Worm (Caenorhabditis elegans) whole organism, L4 larva: ENCODE measurements around the gene W07E11.1.

ENCODE experiments used
- R02D3.7 ChIP-seq: fragments of 150-350 bp; sonication (generic microtip); optimal IDR thresholded peaks from 3 replicates; lab custom pipeline; 2014; ENCODE audit warnings: missing biosample characterization, missing genetic modification characterization
- T26A8.4 ChIP-seq: fragments of 200-800 bp; sonication (Bioruptor generic); IDR thresholded peaks from 2 replicates; pipeline ENCODE4 v1.3.6; 2022; ENCODE audit warnings: missing genetic modification characterization, missing compliant biosample characterization
- Y105C5A.15 ChIP-seq: fragments of 200-800 bp; sonication (Bioruptor generic); IDR thresholded peaks from 2 replicates; pipeline ENCODE4 v1.3.6; 2022; ENCODE audit warnings: missing genetic modification characterization, missing compliant biosample characterization
- aly-2 ChIP-seq: sonication (generic microtip); optimal IDR thresholded peaks from 2 replicates; lab custom pipeline; 2018; ENCODE audit warnings: missing biosample characterization, missing genetic modification characterization
- arid-1 ChIP-seq: fragments of 200-800 bp; sonication (Bioruptor generic); conservative IDR thresholded peaks from 2 replicates; pipeline ENCODE4 v1.3.6; 2022; ENCODE audit warnings: missing genetic modification reagents, missing genetic modification characterization, missing compliant biosample characterization
- ceh-44 ChIP-seq: fragments of 200-800 bp; sonication (Bioruptor generic); IDR thresholded peaks from 2 replicates; pipeline ENCODE4 v1.3.6; 2022; ENCODE audit warnings: missing genetic modification reagents, missing genetic modification characterization, missing compliant biosample characterization
- ces-1 ChIP-seq: fragments of 150-350 bp; sonication (generic microtip); optimal IDR thresholded peaks from 4 replicates; lab custom pipeline; 2014; ENCODE audit warnings: missing biosample characterization, missing genetic modification reagents, missing genetic modification characterization
- cey-2 ChIP-seq: sonication (generic microtip); optimal IDR thresholded peaks from 3 replicates; lab custom pipeline; 2017; ENCODE audit warnings: missing genetic modification characterization, mild to moderate bottlenecking, missing compliant biosample characterization, antibody characterized with exemption, borderline replicate concordance; ENCODE audit not compliant: insufficient read depth
- ctbp-1 ChIP-seq: fragments of 200-800 bp; sonication (Bioruptor generic); IDR thresholded peaks from 2 replicates; pipeline ENCODE4 v1.3.6; 2022; ENCODE audit warnings: missing genetic modification reagents, missing genetic modification characterization, missing compliant biosample characterization
- daf-16 ChIP-seq, 3 experiments: sonication (generic microtip); optimal IDR thresholded peaks; 2 replicates each; lab custom pipeline; 2016 to 2017; ENCODE audit warnings: missing genetic modification characterization in 3 of 3, missing genetic modification reagents in 3 of 3, mild to moderate bottlenecking in 2 of 3, missing compliant biosample characterization in 2 of 3, missing biosample characterization in 1 of 3, moderate library complexity in 1 of 3
- dmd-9 ChIP-seq: fragments of 200-800 bp; sonication (Bioruptor generic); IDR thresholded peaks from 2 replicates; pipeline ENCODE4 v1.3.6; 2022; ENCODE audit warnings: missing genetic modification reagents, missing genetic modification characterization, missing compliant biosample characterization
- dpl-1 ChIP-seq: fragments of 150-350 bp; optimal IDR thresholded peaks from 2 replicates; lab custom pipeline; 2014; ENCODE audit warnings: missing biosample characterization, missing genetic modification reagents, missing genetic modification characterization
- egl-27 ChIP-seq: sonication (generic microtip); optimal IDR thresholded peaks from 3 replicates; lab custom pipeline; 2017; ENCODE audit warnings: missing biosample characterization, missing genetic modification reagents, missing genetic modification characterization
- fkh-10 ChIP-seq: fragments of 150-350 bp; optimal IDR thresholded peaks from 2 replicates; lab custom pipeline; 2014; ENCODE audit warnings: missing biosample characterization, missing genetic modification reagents, missing genetic modification characterization
- gei-8 ChIP-seq: fragments of 200-800 bp; sonication (Bioruptor generic); optimal IDR thresholded peaks from 2 replicates; lab custom pipeline; 2018; ENCODE audit warnings: mild to moderate bottlenecking, missing genetic modification characterization, missing compliant biosample characterization
- hlh-11 ChIP-seq: fragments of 200-800 bp; sonication (Bioruptor generic); optimal IDR thresholded peaks from 2 replicates; lab custom pipeline; 2018; ENCODE audit warnings: mild to moderate bottlenecking, missing genetic modification characterization, missing compliant biosample characterization
- hmg-1.1 ChIP-seq: fragments of 200-800 bp; sonication (Bioruptor generic); IDR thresholded peaks from 2 replicates; pipeline ENCODE4 v1.3.6; 2022; ENCODE audit warnings: missing genetic modification reagents, missing genetic modification characterization, missing compliant biosample characterization
- jun-1 ChIP-seq: fragments of 150-350 bp; optimal IDR thresholded peaks from 2 replicates; lab custom pipeline; 2014; ENCODE audit warnings: missing biosample characterization, missing genetic modification reagents, missing genetic modification characterization
- lin-1 ChIP-seq: fragments of 200-800 bp; sonication (Bioruptor generic); IDR thresholded peaks from 2 replicates; pipeline ENCODE4 v1.3.6; 2022; ENCODE audit warnings: missing genetic modification reagents, missing genetic modification characterization, missing compliant biosample characterization
- lin-15B ChIP-seq: fragments of 150-350 bp; sonication (generic microtip); optimal IDR thresholded peaks from 3 replicates; lab custom pipeline; 2014; ENCODE audit warnings: missing biosample characterization, missing genetic modification characterization
- lin-29 ChIP-seq: fragments of 200-800 bp; sonication (Bioruptor generic); IDR thresholded peaks from 2 replicates; pipeline ENCODE4 v1.3.6; 2022; ENCODE audit warnings: missing genetic modification reagents, missing genetic modification characterization, missing compliant biosample characterization
- lin-38 ChIP-seq: fragments of 200-800 bp; sonication (Bioruptor generic); IDR thresholded peaks from 2 replicates; pipeline ENCODE4 v1.3.6; 2022; ENCODE audit warnings: missing genetic modification reagents, missing genetic modification characterization, missing compliant biosample characterization
- lir-3 ChIP-seq: sonication (generic microtip); optimal IDR thresholded peaks from 2 replicates; lab custom pipeline; 2016; ENCODE audit warnings: mild to moderate bottlenecking, missing genetic modification characterization, missing compliant biosample characterization
- lsy-2 ChIP-seq, 2 experiments: fragments of 150-350 bp in 1 of 2; sonication (generic microtip) in 1 of 2; optimal IDR thresholded peaks; 2 replicates each; lab custom pipeline; 2014 to 2017; ENCODE audit warnings: missing biosample characterization in 2 of 2, missing genetic modification characterization in 2 of 2
- madf-5 ChIP-seq, 2 experiments: fragments of 200-800 bp; sonication (Bioruptor generic); IDR thresholded peaks; 2 replicates each; pipeline ENCODE4 v1.3.6; 2022; ENCODE audit warnings: missing compliant biosample characterization in 2 of 2, missing genetic modification characterization in 2 of 2
- mdl-1 ChIP-seq, 2 experiments: fragments of 150-350 bp in 1 of 2; sonication (generic microtip) in 1 of 2; optimal IDR thresholded peaks; 2 replicates each; lab custom pipeline; 2014 to 2017; ENCODE audit warnings: missing biosample characterization in 2 of 2, missing genetic modification characterization in 2 of 2
- mdt-29 ChIP-seq: fragments of 200-800 bp; sonication (Bioruptor generic); IDR thresholded peaks from 2 replicates; pipeline ENCODE4 v1.3.6; 2022; ENCODE audit warnings: missing genetic modification reagents, missing genetic modification characterization, missing compliant biosample characterization
- mes-2 ChIP-seq: sonication (generic microtip); optimal IDR thresholded peaks from 2 replicates; lab custom pipeline; 2016; ENCODE audit warnings: missing genotype, mild to moderate bottlenecking, missing genetic modification characterization, missing compliant biosample characterization; ENCODE audit not compliant: poor library complexity, severe bottlenecking
- mxl-2 ChIP-seq: fragments of 200-800 bp; sonication (Bioruptor generic); conservative IDR thresholded peaks from 2 replicates; pipeline ENCODE4 v1.3.6; 2022; ENCODE audit warnings: missing genetic modification reagents, missing genetic modification characterization, missing compliant biosample characterization
- mxl-3 ChIP-seq: fragments of 200-800 bp; sonication (Bioruptor generic); optimal IDR thresholded peaks from 2 replicates; lab custom pipeline; 2018; ENCODE audit warnings: mild to moderate bottlenecking, missing genetic modification characterization, missing compliant biosample characterization
- nhr-10 ChIP-seq: fragments of 150-350 bp; optimal IDR thresholded peaks from 2 replicates; lab custom pipeline; 2014; ENCODE audit warnings: missing biosample characterization, missing genetic modification characterization
- nhr-111 ChIP-seq: fragments of 200-800 bp; sonication (Bioruptor generic); optimal IDR thresholded peaks from 2 replicates; lab custom pipeline; 2018; ENCODE audit warnings: mild to moderate bottlenecking, missing genetic modification characterization, missing compliant biosample characterization
- nhr-28 ChIP-seq: fragments of 150-350 bp; optimal IDR thresholded peaks from 2 replicates; lab custom pipeline; 2014; ENCODE audit warnings: missing biosample characterization, missing genetic modification characterization
- nhr-42 ChIP-seq: fragments of 200-800 bp; sonication (Bioruptor generic); IDR thresholded peaks from 2 replicates; pipeline ENCODE4 v1.3.6; 2022; ENCODE audit warnings: missing genetic modification characterization, missing compliant biosample characterization
- nhr-77 ChIP-seq: fragments of 150-350 bp; optimal IDR thresholded peaks from 2 replicates; lab custom pipeline; 2014; ENCODE audit warnings: missing biosample characterization, missing genetic modification characterization
- php-3 ChIP-seq: fragments of 200-800 bp; sonication (Bioruptor generic); IDR thresholded peaks from 2 replicates; pipeline ENCODE4 v1.3.6; 2022; ENCODE audit warnings: missing genetic modification reagents, missing genetic modification characterization, missing compliant biosample characterization
- pqm-1 ChIP-seq: sonication (generic microtip); optimal IDR thresholded peaks from 2 replicates; lab custom pipeline; 2017; ENCODE audit warnings: missing biosample characterization, missing genetic modification characterization
- rbr-2 ChIP-seq: sonication (generic microtip); optimal IDR thresholded peaks from 2 replicates; lab custom pipeline; 2016; ENCODE audit warnings: missing genotype, missing genetic modification characterization, missing compliant biosample characterization
- saeg-2 ChIP-seq: fragments of 200-800 bp; sonication (Bioruptor generic); IDR thresholded peaks from 2 replicates; pipeline ENCODE4 v1.3.6; 2022; ENCODE audit warnings: missing genetic modification reagents, missing genetic modification characterization, missing compliant biosample characterization
- sdz-12 ChIP-seq: fragments of 200-800 bp; sonication (Bioruptor generic); optimal IDR thresholded peaks from 2 replicates; lab custom pipeline; 2018; ENCODE audit warnings: mild to moderate bottlenecking, missing genetic modification characterization, missing compliant biosample characterization
- snpc-1.2 ChIP-seq: fragments of 200-800 bp; sonication (Bioruptor generic); IDR thresholded peaks from 2 replicates; pipeline ENCODE4 v1.3.6; 2022; ENCODE audit warnings: missing genetic modification reagents, missing genetic modification characterization, missing compliant biosample characterization
- spr-1 ChIP-seq: sonication (generic microtip); optimal IDR thresholded peaks from 2 replicates; lab custom pipeline; 2016; ENCODE audit warnings: mild to moderate bottlenecking, missing genetic modification characterization, missing compliant biosample characterization
- spr-3 ChIP-seq: fragments of 200-800 bp; sonication (Bioruptor generic); optimal IDR thresholded peaks from 2 replicates; lab custom pipeline; 2018; ENCODE audit warnings: mild to moderate bottlenecking, missing genetic modification characterization, missing compliant biosample characterization
- unc-130 ChIP-seq: sonication (generic microtip); optimal IDR thresholded peaks from 2 replicates; lab custom pipeline; 2016; ENCODE audit warnings: missing genetic modification reagents, missing genetic modification characterization, missing compliant biosample characterization
- unc-62 ChIP-seq, 3 experiments: fragments of 150-350 bp in 1 of 3; sonication (generic microtip); optimal IDR thresholded peaks in 2 of 3; peaks in 1 of 3; 1 replicate in 1 of 3; 2 replicates in 2 of 3; lab custom pipeline; 2014 to 2017; ENCODE audit warnings: missing biosample characterization in 3 of 3, missing genetic modification characterization in 3 of 3, missing genetic modification reagents in 3 of 3, missing genotype in 1 of 3
- zag-1 ChIP-seq: fragments of 150-350 bp; optimal IDR thresholded peaks from 2 replicates; lab custom pipeline; 2014; ENCODE audit warnings: missing biosample characterization, missing genetic modification characterization
- zfp-2 ChIP-seq: sonication (generic microtip); optimal IDR thresholded peaks from 2 replicates; lab custom pipeline; 2016; ENCODE audit warnings: mild to moderate bottlenecking, missing genetic modification characterization, missing compliant biosample characterization
- zip-2 ChIP-seq: fragments of 150-350 bp; optimal IDR thresholded peaks from 2 replicates; lab custom pipeline; 2014; ENCODE audit warnings: missing biosample characterization, missing genetic modification characterization
- ztf-11 ChIP-seq: fragments of 150-350 bp; optimal IDR thresholded peaks from 2 replicates; lab custom pipeline; 2014; ENCODE audit warnings: missing biosample characterization, missing genetic modification characterization

W07E11.1 gene

DNA sequence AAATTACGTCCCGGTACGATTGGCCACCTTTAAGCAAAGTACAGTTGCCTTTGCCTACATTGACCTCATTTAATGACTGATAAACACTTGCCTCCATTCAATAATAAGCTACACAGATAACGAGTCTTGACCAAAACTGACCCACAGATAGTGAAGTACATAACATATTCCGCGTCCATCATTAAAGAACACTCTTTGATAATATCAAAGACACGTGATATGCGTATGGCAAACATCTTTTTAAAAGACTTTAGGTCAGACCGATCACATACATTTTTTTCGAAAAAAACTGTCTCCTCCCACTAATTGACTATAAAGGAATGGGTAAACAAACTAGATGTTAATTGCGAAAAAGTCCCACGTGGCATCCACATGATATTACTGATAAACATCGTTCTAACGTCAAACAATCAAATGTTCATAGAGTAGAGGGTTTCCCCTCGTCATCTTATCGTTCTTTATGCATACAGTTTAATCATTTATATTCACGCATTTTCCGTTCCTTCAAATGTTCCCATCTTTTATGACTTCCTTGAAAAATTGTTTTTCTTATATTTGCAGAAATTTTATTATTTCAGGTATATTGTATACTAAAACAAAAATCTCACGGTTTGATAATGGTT, at the start of gene W07E11.1:
TSS of gene W07E11.1 (plus strand) at position 573 of the 623 bp plus-strand sequence.
- TF ChIP-seq hlh-11 (tag; lab: Kevin White, UChicago) (peak; percentile 93), rbr-2 (tag; lab: Kevin White, UChicago) (no peak), daf-16 (GFP tag; optimal IDR thresholded peaks at IDR 0.05; lab: Kevin White, UChicago) (peak in 1 of 2 experiments; percentile 87), daf-16 (tag; optimal IDR thresholded peaks at IDR 0.05; lab: Kevin White, UChicago) (peak; percentile 98), egl-27 (no peak), mxl-2 (GFP tag; lab: Robert Waterston, UW) (peak; percentile 69; the same call in 1 of the 2 replicates), fkh-10 (GFP tag; lab: Kevin White, UChicago) (no peak), mdl-1 (tag; optimal IDR thresholded peaks at IDR 0.05; lab: Kevin White, UChicago) (peak in 1 of 2 experiments; percentile 20), saeg-2 (GFP tag; lab: Robert Waterston, UW) (peak; percentile 81; the same call in 1 of the 2 replicates), snpc-1.2 (GFP tag; lab: Robert Waterston, UW) (no peak), madf-5 (GFP tag; IDR thresholded peaks at IDR 0.05; lab: Robert Waterston, UW) (no peak), lin-15B (tag; lab: Kevin White, UChicago) (no peak), ctbp-1 (GFP tag; lab: Robert Waterston, UW) (no peak), ces-1 (GFP tag; lab: Kevin White, UChicago) (no peak), unc-62 (GFP tag; optimal IDR thresholded peaks at IDR 0.05 in 1 of 2; lab: Kevin White, UChicago) (no peak), unc-62 (tag; optimal IDR thresholded peaks at IDR 0.05; lab: Kevin White, UChicago) (no peak), Y105C5A.15 (no peak), ztf-11 (tag; lab: Kevin White, UChicago) (no peak), ceh-44 (GFP tag; lab: Robert Waterston, UW) (no peak), spr-3 (no peak), pqm-1 (tag; lab: Kevin White, UChicago) (peak; percentile 59), zip-2 (tag; lab: Kevin White, UChicago) (peak; percentile 36), php-3 (peak; percentile 84), lsy-2 (tag; optimal IDR thresholded peaks at IDR 0.05; lab: Kevin White, UChicago) (peak in 1 of 2 experiments; percentile 19), nhr-111 (GFP tag; lab: Kevin White, UChicago) (no peak), unc-130 (no peak), mdt-29 (GFP tag; lab: Robert Waterston, UW) (no peak), R02D3.7 (tag; lab: Kevin White, UChicago) (no peak), lin-1 (GFP tag; lab: Robert Waterston, UW) (0 out of 2 replicates have a peak, but pooled peaks have one; percentile 23), spr-1 (tag; lab: Kevin White, UChicago) (no peak), sdz-12 (GFP tag; lab: Kevin White, UChicago) (no peak), nhr-10 (tag; lab: Kevin White, UChicago) (peak; percentile 51), lir-3 (tag; lab: Kevin White, UChicago) (no peak), lin-38 (no peak), nhr-77 (tag; lab: Kevin White, UChicago) (peak; percentile 59), nhr-42 (GFP tag; lab: Robert Waterston, UW) (peak; percentile 61; the same call in 1 of the 2 replicates), mxl-3 (GFP tag; lab: Kevin White, UChicago) (peak; percentile 77), nhr-28 (tag; lab: Kevin White, UChicago) (peak; percentile 94), arid-1 (GFP tag; lab: Robert Waterston, UW) (no peak), lin-29 (no peak), T26A8.4 (peak; percentile 61), zfp-2 (tag; lab: Kevin White, UChicago) (no peak), zag-1 (tag; lab: Kevin White, UChicago) (no peak), dmd-9 (GFP tag; lab: Robert Waterston, UW) (no peak), mes-2 (tag; lab: Kevin White, UChicago) (peak; percentile 59), cey-2 (tag; lab: Kevin White, UChicago) (peak; percentile 58), jun-1 (no peak), aly-2 (tag; lab: Kevin White, UChicago) (no peak), dpl-1 (no peak), hmg-1.1 (GFP tag; lab: Robert Waterston, UW) (no peak), gei-8 (no peak)
